Fruit fly (Drosophila melanogaster): ENCODE measurements around the gene Tdrd3.
A peak's percentile ranks its signal among the peaks of the same experiment; 100 is the strongest.

The Tdrd3 gene

dm6 chr3L:14759984-14760626 lies 26.5 kb upstream of the Tdrd3 start:
- peak; percentile 47 for TF ChIP-seq repo (GFP tag; optimal IDR thresholded peaks at IDR 0.05)
- TF ChIP-seq gcm2 (GFP tag; optimal IDR thresholded peaks at IDR 0.05): peak; percentile 54
- peak; percentile 25 for TF ChIP-seq kah (GFP tag; optimal IDR thresholded peaks at IDR 0.05)
- TF ChIP-seq yki (optimal IDR thresholded peaks at IDR 0.05): peak; percentile 76
- peak; percentile 70 for TF ChIP-seq CG7786 (GFP tag; optimal IDR thresholded peaks at IDR 0.05)
- TF ChIP-seq Fer2 (tag; optimal IDR thresholded peaks at IDR 0.05): peak; percentile 7
- peak; percentile 60 for TF ChIP-seq CG17385 (GFP tag; optimal IDR thresholded peaks at IDR 0.05)
- no peak for TF ChIP-seq run (tag; optimal IDR thresholded peaks at IDR 0.05)
- TF ChIP-seq usp (GFP tag; optimal IDR thresholded peaks at IDR 0.05): no peak
- TF ChIP-seq Dfd (GFP tag; optimal IDR thresholded peaks at IDR 0.05): no peak
- peak; percentile 36; the same call in 1 of the 2 replicates for TF ChIP-seq CG4730 (GFP tag; IDR thresholded peaks at IDR 0.05)
- peak; percentile 52; the same call in 1 of the 3 replicates for TF ChIP-seq CG17361 (GFP tag; IDR thresholded peaks at IDR 0.05)
- no peak for TF ChIP-seq bowl (GFP tag; IDR thresholded peaks at IDR 0.05)
- TF ChIP-seq CG6272 (GFP tag; IDR thresholded peaks at IDR 0.05): no peak
- TF ChIP-seq HLH4C (GFP tag; IDR thresholded peaks at IDR 0.05; ENCODE audit: partially characterized antibody): peak; percentile 33; the same call in 1 of the 3 replicates
- TF ChIP-seq CG12299 (tag; optimal IDR thresholded peaks at IDR 0.05): peak; percentile 50
- peak; percentile 19 for TF ChIP-seq vfl (GFP tag; optimal IDR thresholded peaks at IDR 0.05)
- TF ChIP-seq p53 (GFP tag; optimal IDR thresholded peaks at IDR 0.05): no peak
- no peak for TF ChIP-seq CG30020 (tag; optimal IDR thresholded peaks at IDR 0.05)
- TF ChIP-seq Ets65A (GFP tag): peak; percentile 96
- peak; percentile 81 for TF ChIP-seq Atf6 (GFP tag; IDR thresholded peaks at IDR 0.05)
- TF ChIP-seq z (GFP tag; IDR thresholded peaks at IDR 0.05): peak; percentile 90
- peak; percentile 28 for TF ChIP-seq Mad (GFP tag; optimal IDR thresholded peaks at IDR 0.05)
- TF ChIP-seq oc (tag; optimal IDR thresholded peaks at IDR 0.05): peak; percentile 54
- no peak for TF ChIP-seq CG2889 (GFP tag; IDR thresholded peaks at IDR 0.05)
- TF ChIP-seq CG11695 (GFP tag; IDR thresholded peaks at IDR 0.05): peak; percentile 60; the same call in 2 of the 3 replicates
- TF ChIP-seq dysf (GFP tag; IDR thresholded peaks at IDR 0.05): peak; percentile 66
- no peak for TF ChIP-seq dati (GFP tag; IDR thresholded peaks at IDR 0.05)
- TF ChIP-seq Side (GFP tag; optimal IDR thresholded peaks at IDR 0.05): peak; percentile 35
- TF ChIP-seq amos (GFP tag; IDR thresholded peaks at IDR 0.05; ENCODE audit: partially characterized antibody): no peak; the same call in 1 of the 2 replicates
- TF ChIP-seq trem (tag; optimal IDR thresholded peaks at IDR 0.05): peak; percentile 7
- no peak for TF ChIP-seq CG34376 (GFP tag; optimal IDR thresholded peaks at IDR 0.05)
- TF ChIP-seq Abd-B (GFP tag; optimal IDR thresholded peaks at IDR 0.05): no peak
- TF ChIP-seq NK7.1 (GFP tag; optimal IDR thresholded peaks at IDR 0.05): peak; percentile 30
- peak; percentile 54 for TF ChIP-seq caup (GFP tag; optimal IDR thresholded peaks at IDR 0.05; ENCODE audit: severe bottlenecking)
- TF ChIP-seq CG8290 (GFP tag; optimal IDR thresholded peaks at IDR 0.05): peak; percentile 2
- peak in 1 of 2 experiments; percentile 64 for TF ChIP-seq CG8290 (tag; optimal IDR thresholded peaks at IDR 0.05)
- peak; percentile 21 for TF ChIP-seq CG7271 (tag; optimal IDR thresholded peaks at IDR 0.05)
- TF ChIP-seq Mrtf (GFP tag; IDR thresholded peaks at IDR 0.05): peak; percentile 73
- peak; percentile 58 for TF ChIP-seq CG9609 (GFP tag; optimal IDR thresholded peaks at IDR 0.05)
- TF ChIP-seq Kr (GFP tag; optimal IDR thresholded peaks at IDR 0.05): no peak
- peak; percentile 99 for TF ChIP-seq crol (GFP tag; IDR thresholded peaks at IDR 0.05)
- TF ChIP-seq CG17328 (GFP tag; IDR thresholded peaks at IDR 0.05): peak; percentile 69; the same call in 1 of the 2 replicates
- no peak for TF ChIP-seq CG3726 (GFP tag; IDR thresholded peaks at IDR 0.05)
- no peak for TF ChIP-seq CG10565 (GFP tag; optimal IDR thresholded peaks at IDR 0.05)
- peak; percentile 23 for TF ChIP-seq CG8281 (tag; optimal IDR thresholded peaks at IDR 0.05)
- TF ChIP-seq jigr1 (GFP tag; IDR thresholded peaks at IDR 0.05): no peak
- peak; percentile 44 to 86 for TF ChIP-seq Hr51 (GFP tag; optimal IDR thresholded peaks at IDR 0.05)
- TF ChIP-seq Dp (GFP tag; optimal IDR thresholded peaks at IDR 0.05): peak; percentile 6
- peak; percentile 34 for TF ChIP-seq dm (GFP tag; optimal IDR thresholded peaks at IDR 0.05)
- TF ChIP-seq unc-4 (GFP tag; IDR thresholded peaks at IDR 0.05; ENCODE audit: partially characterized antibody): peak; percentile 30; the same call in 1 of the 2 replicates
